Fruit fly (Drosophila melanogaster) whole organism, wandering third instar larva: ENCODE measurements around the gene CCKLR-17D1.

Experiments used
- Abd-B ChIP-seq: fragments of >200 bp; optimal IDR thresholded peaks from 2 replicates; lab custom pipeline; 2017; ENCODE audit warnings: missing biosample characterization, missing genetic modification characterization
- CG9705 ChIP-seq: fragments of 200-800 bp; sonication (Bioruptor generic); optimal IDR thresholded peaks from 2 replicates; lab custom pipeline; 2018; ENCODE audit warnings: missing biosample characterization, mild to moderate bottlenecking, missing genetic modification characterization
- CrebA ChIP-seq: fragments of 200-800 bp; sonication (Bioruptor generic); optimal IDR thresholded peaks from 2 replicates; lab custom pipeline; 2016; ENCODE audit warnings: missing biosample characterization, mild to moderate bottlenecking, missing genetic modification characterization, borderline replicate concordance
- Dfd ChIP-seq: fragments of >200 bp; optimal IDR thresholded peaks from 2 replicates; lab custom pipeline; 2017; ENCODE audit warnings: missing biosample characterization, missing genetic modification characterization
- Hnf4 ChIP-seq: fragments of 200-800 bp; sonication (Bioruptor generic); optimal IDR thresholded peaks from 2 replicates; lab custom pipeline; 2016; ENCODE audit warnings: missing biosample characterization, mild to moderate bottlenecking, missing genetic modification characterization
- Hr78 ChIP-seq: fragments of >200 bp; optimal IDR thresholded peaks from 2 replicates; lab custom pipeline; 2017; ENCODE audit warnings: missing biosample characterization, missing genetic modification characterization
- Jra ChIP-seq: sonication (Bioruptor generic); optimal IDR thresholded peaks from 2 replicates; lab custom pipeline; 2016; ENCODE audit warnings: missing biosample characterization, missing genetic modification characterization
- Mio ChIP-seq: sonication (Bioruptor generic); optimal IDR thresholded peaks from 2 replicates; lab custom pipeline; 2016; ENCODE audit warnings: missing biosample characterization, missing genetic modification characterization
- Myc ChIP-seq: fragments of >200 bp; optimal IDR thresholded peaks from 2 replicates; lab custom pipeline; 2017
- dsf ChIP-seq: sonication (Bioruptor generic); optimal IDR thresholded peaks from 2 replicates; lab custom pipeline; 2016; ENCODE audit warnings: missing biosample characterization, missing genetic modification characterization, borderline replicate concordance
- jim ChIP-seq: fragments of 175-275, 200-325 bp; sonication (Bioruptor generic); optimal IDR thresholded peaks from 2 replicates; lab custom pipeline; 2016; ENCODE audit warnings: missing biosample characterization, mild to moderate bottlenecking, missing genetic modification characterization
- tai ChIP-seq: sonication (Bioruptor generic); optimal IDR thresholded peaks from 2 replicates; lab custom pipeline; 2016; ENCODE audit warnings: missing biosample characterization, missing genetic modification characterization

dm6 chrX:18699268-18700140 is 26.9 kb downstream of the CCKLR-17D1 start:
- TF ChIP-seq jim (GFP tag; lab: Kevin White, UChicago) = no peak
- no peak for TF ChIP-seq Hr78 (GFP tag; lab: Kevin White, UChicago)
- no peak for TF ChIP-seq Hnf4 (GFP tag; lab: Kevin White, UChicago)
- no peak for TF ChIP-seq Jra
- no peak for TF ChIP-seq Mio (GFP tag; lab: Kevin White, UChicago)
- no peak for TF ChIP-seq dsf (GFP tag; lab: Kevin White, UChicago)
- TF ChIP-seq Dfd (GFP tag; lab: Kevin White, UChicago) = no peak
- no peak for TF ChIP-seq Abd-B
- no peak for TF ChIP-seq CG9705
- TF ChIP-seq CrebA (GFP tag; lab: Kevin White, UChicago) = no peak
- no peak for TF ChIP-seq tai (GFP tag; lab: Kevin White, UChicago)
- no peak for TF ChIP-seq Myc (lab: Kevin White, UChicago)
